Worm (Caenorhabditis elegans): Measurements from ENCODE around the gene sptl-1.

ce11 chrII:68757-69156 lies 17.3 kb downstream of the sptl-1 start:
- no peak for TF ChIP-seq snpc-4 (tag; optimal IDR thresholded peaks at IDR 0.05)
- TF ChIP-seq Y75B8A.6 (GFP tag; IDR thresholded peaks at IDR 0.05) = no peak
- TF ChIP-seq dmd-9 (GFP tag; IDR thresholded peaks at IDR 0.05) = no peak
- TF ChIP-seq mep-1 (tag; optimal IDR thresholded peaks at IDR 0.05) = no peak
- no peak for TF ChIP-seq dve-1 (tag; optimal IDR thresholded peaks at IDR 0.05; ENCODE audit: insufficient read depth)
- no peak for TF ChIP-seq zip-11 (GFP tag; IDR thresholded peaks at IDR 0.05)
- TF ChIP-seq hlh-30 (tag; optimal IDR thresholded peaks at IDR 0.05; ENCODE audit: insufficient read depth) = no peak
- no peak for TF ChIP-seq nhr-76 (tag; optimal IDR thresholded peaks at IDR 0.05)
- no peak for TF ChIP-seq mdl-1 (tag; optimal IDR thresholded peaks at IDR 0.05)
- TF ChIP-seq ama-1 (optimal IDR thresholded peaks at IDR 0.05) = no peak

All from whole organism, L4 larva.